Worm (Caenorhabditis elegans) whole organism, late embryonic: ENCODE results near the gene Y24D9A.6.

Source experiments
- fkh-10 ChIP-seq: fragments of 150-350 bp; optimal IDR thresholded peaks from 2 replicates; lab custom pipeline; 2014; ENCODE audit warnings: missing biosample characterization, missing genetic modification reagents, missing genetic modification characterization
- hlh-15 ChIP-seq: sonication (generic microtip); optimal IDR thresholded peaks from 2 replicates; lab custom pipeline; 2016; ENCODE audit warnings: missing genetic modification characterization, missing compliant biosample characterization
- pqm-1 ChIP-seq: sonication (generic microtip); optimal IDR thresholded peaks from 2 replicates; lab custom pipeline; 2016; ENCODE audit warnings: missing genetic modification characterization, missing compliant biosample characterization

DNA sequence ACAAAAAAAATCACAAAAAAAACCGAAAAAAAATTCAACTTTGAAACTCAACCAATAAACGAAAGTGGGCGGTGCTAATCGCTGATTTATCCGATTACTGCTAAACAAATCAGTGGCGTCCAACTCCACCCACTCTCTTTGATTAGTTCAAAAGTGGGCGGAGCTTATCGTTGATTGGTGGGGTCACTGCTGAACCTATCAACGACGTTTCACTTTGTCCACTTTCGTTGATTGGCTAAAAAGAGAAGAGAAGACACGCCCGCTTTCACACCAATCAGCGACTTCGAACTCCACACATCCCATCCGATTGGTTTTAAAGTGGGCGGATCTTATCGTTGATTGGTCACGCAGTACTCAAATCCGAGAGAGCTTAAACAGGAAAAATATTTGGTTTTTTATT lies 23.7 kb upstream of the Y24D9A.6 start:
- TF ChIP-seq pqm-1 (tag; lab: Kevin White, UChicago) (no peak), fkh-10 (GFP tag; lab: Kevin White, UChicago) (no peak), hlh-15 (tag; lab: Kevin White, UChicago) (no peak)
